Worm (Caenorhabditis elegans) whole organism, early embryonic: Measurements from ENCODE around the gene C29F7.3.

ENCODE experiments used
- aly-1 ChIP-seq: sonication (generic microtip); optimal IDR thresholded peaks from 2 replicates; lab custom pipeline; 2016; ENCODE audit warnings: missing genetic modification characterization, missing compliant biosample characterization
- ama-1 ChIP-seq: fragments of 150-350 bp; optimal IDR thresholded peaks from 2 replicates; lab custom pipeline; 2014
- ceh-13 ChIP-seq: fragments of 200-800 bp; sonication (Bioruptor generic); optimal IDR thresholded peaks from 2 replicates; lab custom pipeline; 2018; ENCODE audit warnings: mild to moderate bottlenecking, missing genetic modification characterization, missing compliant biosample characterization
- ceh-36 ChIP-seq: sonication (generic microtip); optimal IDR thresholded peaks from 2 replicates; lab custom pipeline; 2016; ENCODE audit warnings: missing genetic modification characterization, inconsistent platforms, missing compliant biosample characterization
- ets-7 ChIP-seq: sonication (generic microtip); optimal IDR thresholded peaks from 2 replicates; lab custom pipeline; 2016; ENCODE audit warnings: missing genotype, missing genetic modification characterization, missing compliant biosample characterization
- flt-1 ChIP-seq: fragments of 200-800 bp; sonication (Bioruptor generic); IDR thresholded peaks from 2 replicates; pipeline ENCODE4 v1.3.6; 2022; ENCODE audit warnings: missing genetic modification characterization, missing compliant biosample characterization
- hmg-4 ChIP-seq: fragments of 200-800 bp; sonication (Bioruptor generic); optimal IDR thresholded peaks from 2 replicates; lab custom pipeline; 2018; ENCODE audit warnings: mild to moderate bottlenecking, missing genetic modification characterization, missing compliant biosample characterization
- hnd-1 ChIP-seq: sonication (generic microtip); optimal IDR thresholded peaks from 2 replicates; lab custom pipeline; 2016; ENCODE audit warnings: missing genetic modification characterization, missing compliant biosample characterization
- pes-1 ChIP-seq: fragments of 200-800 bp; sonication (Bioruptor generic); IDR thresholded peaks from 2 replicates; pipeline ENCODE4 v1.3.6; 2022; ENCODE audit warnings: missing genetic modification reagents, missing genetic modification characterization, missing compliant biosample characterization
- scrt-1 ChIP-seq: fragments of 200-800 bp; sonication (Bioruptor generic); IDR thresholded peaks from 2 replicates; pipeline ENCODE4 v1.3.6; 2022; ENCODE audit warnings: missing genetic modification characterization, missing compliant biosample characterization
- sea-1 ChIP-seq: fragments of 200-800 bp; sonication (Bioruptor generic); conservative IDR thresholded peaks from 2 replicates; pipeline ENCODE4 v1.3.6; 2022; ENCODE audit warnings: missing genetic modification characterization, missing compliant biosample characterization
- tbx-11 ChIP-seq: fragments of 200-800 bp; sonication (Bioruptor generic); IDR thresholded peaks from 2 replicates; pipeline ENCODE4 v1.3.6; 2022; ENCODE audit warnings: missing genetic modification characterization, missing compliant biosample characterization
- tbx-37 ChIP-seq: fragments of 200-800 bp; sonication (Bioruptor generic); conservative IDR thresholded peaks from 2 replicates; pipeline ENCODE4 v1.3.6; 2022; ENCODE audit warnings: missing genetic modification reagents, missing genetic modification characterization, missing compliant biosample characterization
- tra-4 ChIP-seq: sonication (generic microtip); optimal IDR thresholded peaks from 2 replicates; lab custom pipeline; 2017; ENCODE audit warnings: missing genetic modification characterization, missing compliant biosample characterization

DNA sequence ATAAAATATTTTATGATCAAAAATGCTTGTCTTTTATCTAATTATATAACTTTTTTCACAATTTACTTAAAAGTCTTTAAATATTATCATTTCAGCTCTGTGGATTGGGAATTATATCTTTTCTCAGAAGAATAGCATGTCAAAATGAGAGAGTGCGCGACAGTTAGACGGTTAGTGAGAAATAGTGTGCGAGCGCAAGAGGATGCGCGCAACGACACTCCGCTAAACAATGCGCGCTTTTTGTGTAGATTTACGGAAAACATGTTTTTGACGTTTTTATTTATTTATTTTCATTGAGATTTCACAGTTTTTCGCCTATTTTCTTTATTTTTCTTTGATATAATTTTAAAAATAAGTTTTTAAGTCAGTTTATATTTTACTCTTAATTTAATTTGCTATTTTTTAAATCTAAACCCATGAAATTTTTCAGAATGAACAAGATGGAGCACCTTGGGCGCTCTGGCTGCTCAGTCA, 23.1 kb downstream of the C29F7.3 start, which contains the start of gene F02C12.3:
- TF ChIP-seq ama-1 (no peak), scrt-1 (GFP tag; lab: Robert Waterston, UW) (no peak), hnd-1 (tag; lab: Kevin White, UChicago) (no peak), ets-7 (tag; lab: Kevin White, UChicago) (no peak), tbx-37 (no peak), pes-1 (GFP tag; lab: Robert Waterston, UW) (no peak), aly-1 (tag; lab: Kevin White, UChicago) (no peak), flt-1 (GFP tag; lab: Robert Waterston, UW) (no peak), ceh-36 (tag; lab: Kevin White, UChicago) (no peak), tbx-11 (no peak), tra-4 (tag; lab: Kevin White, UChicago) (no peak), hmg-4 (no peak), ceh-13 (GFP tag; lab: Kevin White, UChicago) (no peak), sea-1 (GFP tag; lab: Robert Waterston, UW) (no peak)
